Worm (Caenorhabditis elegans) whole organism, mixed stage, embryonic: ENCODE data around the gene F26F2.8.

ENCODE experiments used
- M03D4.4 ChIP-seq: sonication (generic microtip); optimal IDR thresholded peaks from 2 replicates; lab custom pipeline; 2017; ENCODE audit warnings: mild to moderate bottlenecking, missing genetic modification characterization, missing compliant biosample characterization
- bed-3 ChIP-seq: fragments of 200-800 bp; sonication (Bioruptor generic); optimal IDR thresholded peaks from 3 replicates; lab custom pipeline; 2018; ENCODE audit warnings: mild to moderate bottlenecking, missing genetic modification characterization, moderate library complexity, missing compliant biosample characterization
- blmp-1 ChIP-seq: fragments of 150-350 bp; optimal IDR thresholded peaks from 2 replicates; lab custom pipeline; 2014; ENCODE audit warnings: missing biosample characterization, missing genetic modification characterization
- ceh-39 ChIP-seq: fragments of 150-350 bp; optimal IDR thresholded peaks from 2 replicates; lab custom pipeline; 2014; ENCODE audit warnings: missing biosample characterization, missing genetic modification characterization
- ceh-43 ChIP-seq: fragments of 200-800 bp; sonication (Bioruptor generic); optimal IDR thresholded peaks from 2 replicates; lab custom pipeline; 2018; ENCODE audit warnings: mild to moderate bottlenecking, missing genetic modification characterization, moderate library complexity, missing compliant biosample characterization
- ces-1 ChIP-seq: fragments of 150-350 bp; optimal IDR thresholded peaks from 2 replicates; lab custom pipeline; 2014; ENCODE audit warnings: missing biosample characterization, missing genetic modification reagents, missing genetic modification characterization
- cnd-1 ChIP-seq: fragments of 200-800 bp; sonication (Bioruptor generic); optimal IDR thresholded peaks from 2 replicates; lab custom pipeline; 2018; ENCODE audit warnings: mild to moderate bottlenecking, missing genetic modification characterization, missing compliant biosample characterization
- drap-1 ChIP-seq: fragments of 200-800 bp; sonication (Bioruptor generic); optimal IDR thresholded peaks from 3 replicates; lab custom pipeline; 2018; ENCODE audit warnings: mild to moderate bottlenecking, missing genetic modification characterization, missing compliant biosample characterization
- elt-1 ChIP-seq: sonication (generic microtip); optimal IDR thresholded peaks from 2 replicates; lab custom pipeline; 2017; ENCODE audit warnings: missing genetic modification characterization, mild to moderate bottlenecking, missing compliant biosample characterization, antibody characterized with exemption, moderate library complexity, borderline replicate concordance; ENCODE audit not compliant: insufficient read depth
- elt-3 ChIP-seq: fragments of 150-350 bp; optimal IDR thresholded peaks from 2 replicates; lab custom pipeline; 2014; ENCODE audit warnings: missing biosample characterization, missing genetic modification characterization
- flh-1 ChIP-seq: fragments of 200-800 bp; sonication (Bioruptor generic); optimal IDR thresholded peaks from 2 replicates; lab custom pipeline; 2018; ENCODE audit warnings: mild to moderate bottlenecking, missing genetic modification characterization, moderate library complexity, missing compliant biosample characterization
- ham-2 ChIP-seq: fragments of 200-800 bp; sonication (Bioruptor generic); optimal IDR thresholded peaks from 2 replicates; lab custom pipeline; 2018; ENCODE audit warnings: mild to moderate bottlenecking, missing genetic modification characterization, missing compliant biosample characterization
- hlh-1 ChIP-seq: fragments of 150-350 bp; optimal IDR thresholded peaks from 2 replicates; lab custom pipeline; 2014; ENCODE audit warnings: missing biosample characterization, missing genetic modification reagents, missing genetic modification characterization
- lin-13 ChIP-seq: fragments of 150-350 bp; optimal IDR thresholded peaks from 2 replicates; lab custom pipeline; 2014; ENCODE audit warnings: missing biosample characterization, missing genetic modification characterization
- lin-32 ChIP-seq: fragments of 200-800 bp; sonication (Bioruptor generic); optimal IDR thresholded peaks from 2 replicates; lab custom pipeline; 2018; ENCODE audit warnings: mild to moderate bottlenecking, missing genetic modification characterization, missing compliant biosample characterization
- lsy-2 ChIP-seq: fragments of 150-350 bp; optimal IDR thresholded peaks from 2 replicates; lab custom pipeline; 2014; ENCODE audit warnings: missing biosample characterization, missing genetic modification characterization
- mab-5 ChIP-seq: fragments of 150-350 bp; optimal IDR thresholded peaks from 2 replicates; lab custom pipeline; 2014; ENCODE audit warnings: missing biosample characterization, missing genetic modification characterization
- mep-1 ChIP-seq: fragments of 150-350 bp; optimal IDR thresholded peaks from 2 replicates; lab custom pipeline; 2017; ENCODE audit warnings: missing biosample characterization, missing genetic modification reagents, missing genetic modification characterization, inconsistent platforms
- mls-2 ChIP-seq: sonication (generic microtip); optimal IDR thresholded peaks from 2 replicates; lab custom pipeline; 2016; ENCODE audit warnings: mild to moderate bottlenecking, missing genetic modification characterization, moderate library complexity, missing compliant biosample characterization
- nhr-12 ChIP-seq: fragments of 150-350 bp; optimal IDR thresholded peaks from 2 replicates; lab custom pipeline; 2014; ENCODE audit warnings: missing biosample characterization, missing genetic modification characterization
- nhr-2 ChIP-seq: fragments of 150-350 bp; optimal IDR thresholded peaks from 2 replicates; lab custom pipeline; 2014; ENCODE audit warnings: missing biosample characterization, missing genetic modification characterization
- nhr-237 ChIP-seq: fragments of 150-350 bp; optimal IDR thresholded peaks from 2 replicates; lab custom pipeline; 2014; ENCODE audit warnings: missing biosample characterization, missing genetic modification characterization
- pha-4 ChIP-seq: fragments of 150-350 bp; optimal IDR thresholded peaks from 2 replicates; lab custom pipeline; 2018; ENCODE audit warnings: missing biosample characterization, missing genetic modification reagents, missing genetic modification characterization
- sem-2 ChIP-seq: fragments of 200-800 bp; sonication (Bioruptor generic); optimal IDR thresholded peaks from 2 replicates; lab custom pipeline; 2018; ENCODE audit warnings: mild to moderate bottlenecking, missing genetic modification characterization, missing compliant biosample characterization
- snpc-4 ChIP-seq: fragments of 150-350 bp; optimal IDR thresholded peaks from 2 replicates; lab custom pipeline; 2014; ENCODE audit warnings: missing biosample characterization, missing genetic modification characterization
- sptf-1 ChIP-seq: sonication (generic microtip); optimal IDR thresholded peaks from 2 replicates; lab custom pipeline; 2017; ENCODE audit warnings: mild to moderate bottlenecking, missing genetic modification characterization, moderate library complexity, missing compliant biosample characterization
- tbx-8 ChIP-seq: fragments of 200-800 bp; sonication (Bioruptor generic); optimal IDR thresholded peaks from 2 replicates; lab custom pipeline; 2018; ENCODE audit warnings: mild to moderate bottlenecking, missing genetic modification characterization, moderate library complexity, missing compliant biosample characterization
- unc-120 ChIP-seq: sonication (generic microtip); optimal IDR thresholded peaks from 2 replicates; lab custom pipeline; 2017; ENCODE audit warnings: missing genetic modification characterization, missing compliant biosample characterization; ENCODE audit not compliant: poor library complexity, severe bottlenecking
- unc-39 ChIP-seq: fragments of 150-350 bp; optimal IDR thresholded peaks from 2 replicates; lab custom pipeline; 2014; ENCODE audit warnings: missing biosample characterization, missing genetic modification characterization
- unc-62 ChIP-seq: fragments of 150-350 bp; optimal IDR thresholded peaks from 2 replicates; lab custom pipeline; 2014; ENCODE audit warnings: missing biosample characterization, missing genetic modification reagents, missing genetic modification characterization
- zip-8 ChIP-seq: fragments of 150-350 bp; optimal IDR thresholded peaks from 2 replicates; lab custom pipeline; 2014; ENCODE audit warnings: missing biosample characterization, missing genetic modification characterization
- ztf-11 ChIP-seq: fragments of 150-350 bp; optimal IDR thresholded peaks from 2 replicates; lab custom pipeline; 2014; ENCODE audit warnings: missing biosample characterization, missing genetic modification characterization

Gene F26F2.8

ce11 chrV:20608688-20609087 lies 29.3 kb downstream of the F26F2.8 start, which contains the start of gene ttr-12:
Gene ttr-12, minus strand, starts transcription at chrV:20608788.
- TF ChIP-seq unc-39 (no peak), M03D4.4 (tag; lab: Kevin White, UChicago) (no peak), lin-13 (tag; lab: Kevin White, UChicago) (no peak), drap-1 (GFP tag; lab: Kevin White, UChicago) (no peak), cnd-1 (tag; lab: Kevin White, UChicago) (no peak), unc-120 (tag; lab: Kevin White, UChicago) (no peak), bed-3 (GFP tag; lab: Kevin White, UChicago) (no peak), nhr-237 (tag; lab: Kevin White, UChicago) (no peak), mep-1 (tag; lab: Kevin White, UChicago) (no peak), unc-62 (GFP tag; lab: Kevin White, UChicago) (no peak), mab-5 (tag; lab: Kevin White, UChicago) (no peak), nhr-12 (tag; lab: Kevin White, UChicago) (no peak), ceh-39 (tag; lab: Kevin White, UChicago) (no peak), tbx-8 (no peak), ztf-11 (tag; lab: Kevin White, UChicago) (no peak), elt-1 (tag; lab: Kevin White, UChicago) (no peak), hlh-1 (tag; lab: Kevin White, UChicago) (no peak), ceh-43 (GFP tag; lab: Kevin White, UChicago) (no peak), blmp-1 (tag; lab: Kevin White, UChicago) (no peak), nhr-2 (tag; lab: Kevin White, UChicago) (no peak)

ce11 chrV:20609494-20609893 lies 30.1 kb downstream of the F26F2.8 start, which contains the start of gene grd-2:
Gene grd-2, plus strand, starts transcription at chrV:20609794.
- no peak for TF ChIP-seq blmp-1 (tag; lab: Kevin White, UChicago)
- no peak for TF ChIP-seq mls-2 (tag; lab: Kevin White, UChicago)
- no peak for TF ChIP-seq ces-1 (GFP tag; lab: Kevin White, UChicago)
- no peak for TF ChIP-seq nhr-237 (tag; lab: Kevin White, UChicago)
- no peak for TF ChIP-seq lin-32
- TF ChIP-seq nhr-2 (tag; lab: Kevin White, UChicago) = no peak
- no peak for TF ChIP-seq cnd-1 (tag; lab: Kevin White, UChicago)
- TF ChIP-seq ztf-11 (tag; lab: Kevin White, UChicago) = no peak
- no peak for TF ChIP-seq tbx-8
- TF ChIP-seq mep-1 (tag; lab: Kevin White, UChicago) = no peak
- no peak for TF ChIP-seq zip-8 (tag; lab: Kevin White, UChicago)
- no peak for TF ChIP-seq unc-62 (GFP tag; lab: Kevin White, UChicago)
- TF ChIP-seq sem-2 (GFP tag; lab: Kevin White, UChicago) = no peak
- TF ChIP-seq ham-2 (GFP tag; lab: Kevin White, UChicago) = no peak
- no peak for TF ChIP-seq ceh-39 (tag; lab: Kevin White, UChicago)
- no peak for TF ChIP-seq lsy-2
- TF ChIP-seq mab-5 (tag; lab: Kevin White, UChicago) = no peak
- no peak for TF ChIP-seq snpc-4 (tag; lab: Kevin White, UChicago)
- no peak for TF ChIP-seq nhr-12 (tag; lab: Kevin White, UChicago)

ce11 chrV:20618632-20619031 lies 39.3 kb downstream of the F26F2.8 start, which contains the start of gene F46B3.7:
Gene F46B3.7, minus strand, starts transcription at chrV:20618732.
- TF ChIP-seq nhr-12 (tag; lab: Kevin White, UChicago) (no peak), ztf-11 (tag; lab: Kevin White, UChicago) (no peak), blmp-1 (tag; lab: Kevin White, UChicago) (no peak), sptf-1 (tag; lab: Kevin White, UChicago) (no peak), mab-5 (tag; lab: Kevin White, UChicago) (no peak), nhr-2 (tag; lab: Kevin White, UChicago) (no peak)

- no peak for TF ChIP-seq sem-2 (GFP tag; lab: Kevin White, UChicago)
- no peak for TF ChIP-seq bed-3 (GFP tag; lab: Kevin White, UChicago)
- no peak for TF ChIP-seq mab-5 (tag; lab: Kevin White, UChicago)
- TF ChIP-seq mls-2 (tag; lab: Kevin White, UChicago) = no peak
- TF ChIP-seq lsy-2 = no peak
- no peak for TF ChIP-seq ztf-11 (tag; lab: Kevin White, UChicago)
- TF ChIP-seq zip-8 (tag; lab: Kevin White, UChicago) = no peak
- TF ChIP-seq ham-2 (GFP tag; lab: Kevin White, UChicago) = no peak
- no peak for TF ChIP-seq flh-1 (GFP tag; lab: Kevin White, UChicago)
- TF ChIP-seq ceh-39 (tag; lab: Kevin White, UChicago) = no peak
- no peak for TF ChIP-seq elt-3 (tag; lab: Kevin White, UChicago)
- TF ChIP-seq hlh-1 (tag; lab: Kevin White, UChicago) = no peak
- no peak for TF ChIP-seq unc-62 (GFP tag; lab: Kevin White, UChicago)
- TF ChIP-seq drap-1 (GFP tag; lab: Kevin White, UChicago) = no peak
- TF ChIP-seq pha-4 (tag; lab: Kevin White, UChicago) = no peak
- no peak for TF ChIP-seq ceh-43 (GFP tag; lab: Kevin White, UChicago)
Measured at ce11 chrV:20623060-20623459, 43.7 kb downstream of the F26F2.8 start, which contains the start of gene F46B3.8. Gene F46B3.8, minus strand, starts transcription at chrV:20623160.
